Fruit fly (Drosophila melanogaster) whole organism, wandering third instar larva: Measurements from ENCODE around the gene CG18549.

Source experiments
- Abd-B ChIP-seq: fragments of >200 bp; optimal IDR thresholded peaks from 2 replicates; lab custom pipeline; 2017; ENCODE audit warnings: missing biosample characterization, missing genetic modification characterization
- CG32264 ChIP-seq: fragments of 200-800 bp; sonication (Bioruptor generic); optimal IDR thresholded peaks from 2 replicates; lab custom pipeline; 2016; ENCODE audit warnings: missing biosample characterization, missing genetic modification characterization
- CG9705 ChIP-seq: fragments of 200-800 bp; sonication (Bioruptor generic); optimal IDR thresholded peaks from 2 replicates; lab custom pipeline; 2018; ENCODE audit warnings: missing biosample characterization, mild to moderate bottlenecking, missing genetic modification characterization
- CrebA ChIP-seq: fragments of 200-800 bp; sonication (Bioruptor generic); optimal IDR thresholded peaks from 2 replicates; lab custom pipeline; 2016; ENCODE audit warnings: missing biosample characterization, mild to moderate bottlenecking, missing genetic modification characterization, borderline replicate concordance
- Dfd ChIP-seq: fragments of >200 bp; optimal IDR thresholded peaks from 2 replicates; lab custom pipeline; 2017; ENCODE audit warnings: missing biosample characterization, missing genetic modification characterization
- Dif ChIP-seq: fragments of 200-275, 200-300 bp; sonication (Bioruptor generic); optimal IDR thresholded peaks from 2 replicates; lab custom pipeline; 2018; ENCODE audit warnings: missing biosample characterization, missing genetic modification characterization; ENCODE audit not compliant: partially characterized antibody
- GATAd ChIP-seq: sonication (Bioruptor generic); optimal IDR thresholded peaks from 2 replicates; lab custom pipeline; 2016; ENCODE audit warnings: missing biosample characterization, missing genetic modification characterization
- HLH106 ChIP-seq: fragments of 200-800 bp; optimal IDR thresholded peaks from 3 replicates; lab custom pipeline; 2019; ENCODE audit warnings: missing biosample characterization, mild to moderate bottlenecking, missing genetic modification characterization, moderate library complexity
- Hnf4 ChIP-seq: fragments of 200-800 bp; sonication (Bioruptor generic); optimal IDR thresholded peaks from 2 replicates; lab custom pipeline; 2016; ENCODE audit warnings: missing biosample characterization, mild to moderate bottlenecking, missing genetic modification characterization
- Hr78 ChIP-seq: fragments of >200 bp; optimal IDR thresholded peaks from 2 replicates; lab custom pipeline; 2017; ENCODE audit warnings: missing biosample characterization, missing genetic modification characterization
- Hr83 ChIP-seq: fragments of 200-300 bp; sonication (Bioruptor generic); optimal IDR thresholded peaks from 2 replicates; lab custom pipeline; 2016; ENCODE audit warnings: missing biosample characterization, mild to moderate bottlenecking, missing genetic modification characterization, moderate library complexity; ENCODE audit not compliant: poor library complexity, severe bottlenecking
- Jra ChIP-seq: sonication (Bioruptor generic); optimal IDR thresholded peaks from 2 replicates; lab custom pipeline; 2016; ENCODE audit warnings: missing biosample characterization, missing genetic modification characterization
- Mio ChIP-seq: sonication (Bioruptor generic); optimal IDR thresholded peaks from 2 replicates; lab custom pipeline; 2016; ENCODE audit warnings: missing biosample characterization, missing genetic modification characterization
- Myc ChIP-seq: fragments of >200 bp; optimal IDR thresholded peaks from 2 replicates; lab custom pipeline; 2017
- N ChIP-seq: fragments of >200 bp; optimal IDR thresholded peaks from 2 replicates; lab custom pipeline; 2018; ENCODE audit warnings: missing biosample characterization, missing external identifiers, missing genetic modification characterization
- OdsH ChIP-seq: fragments of 200-800 bp; sonication (Bioruptor generic); optimal IDR thresholded peaks from 2 replicates; lab custom pipeline; 2016; ENCODE audit warnings: missing biosample characterization, mild to moderate bottlenecking, missing genetic modification characterization
- Rel ChIP-seq, 2 experiments: fragments of 200-800 bp; sonication (Bioruptor generic) in 1 of 2; optimal IDR thresholded peaks; 2 replicates in 1 of 2; 3 replicates in 1 of 2; lab custom pipeline; 2016 to 2019; ENCODE audit warnings: mild to moderate bottlenecking in 2 of 2, missing biosample characterization in 2 of 2, missing genetic modification characterization in 2 of 2, moderate library complexity in 1 of 2
- Sp1 ChIP-seq: fragments of 200-800 bp; sonication (Bioruptor generic); optimal IDR thresholded peaks from 3 replicates; lab custom pipeline; 2019; ENCODE audit warnings: missing biosample characterization, mild to moderate bottlenecking, missing genetic modification characterization, moderate library complexity
- Vsx2 ChIP-seq: fragments of 200-300, 225-300 bp; sonication (Bioruptor generic); optimal IDR thresholded peaks from 2 replicates; lab custom pipeline; 2018; ENCODE audit warnings: missing biosample characterization, missing genetic modification characterization; ENCODE audit not compliant: partially characterized antibody
- br ChIP-seq: fragments of 200-800 bp; sonication (Bioruptor generic); optimal IDR thresholded peaks from 2 replicates; lab custom pipeline; 2016; ENCODE audit warnings: missing biosample characterization, missing genetic modification characterization
- brk ChIP-seq: fragments of 200-800 bp; sonication (Bioruptor generic); optimal IDR thresholded peaks from 2 replicates; lab custom pipeline; 2016; ENCODE audit warnings: missing biosample characterization, mild to moderate bottlenecking, missing genetic modification characterization
- dl ChIP-seq, 2 experiments: fragments of 175-275, 200-275 bp in 1 of 2; fragments of 200-275 bp in 1 of 2; sonication (Bioruptor generic); optimal IDR thresholded peaks; lab custom pipeline; 2018; ENCODE audit warnings: mild to moderate bottlenecking in 2 of 2, missing biosample characterization in 2 of 2, missing genetic modification characterization in 2 of 2, moderate library complexity in 2 of 2; ENCODE audit not compliant: partially characterized antibody in 2 of 2, insufficient read depth in 1 of 2
- dmrt93B ChIP-seq: fragments of 200-800 bp; sonication (Bioruptor generic); optimal IDR thresholded peaks from 2 replicates; lab custom pipeline; 2018; ENCODE audit warnings: missing biosample characterization, mild to moderate bottlenecking, missing genetic modification characterization
- dsf ChIP-seq: sonication (Bioruptor generic); optimal IDR thresholded peaks from 2 replicates; lab custom pipeline; 2016; ENCODE audit warnings: missing biosample characterization, missing genetic modification characterization, borderline replicate concordance
- ey ChIP-seq: fragments of 200-800 bp; sonication (Bioruptor generic); optimal IDR thresholded peaks from 2 replicates; lab custom pipeline; 2016; ENCODE audit warnings: missing biosample characterization, missing genetic modification characterization
- foxo ChIP-seq, 2 experiments: fragments of 200-800 bp; sonication (Bioruptor generic); optimal IDR thresholded peaks; 2 replicates in 1 of 2; 3 replicates in 1 of 2; lab custom pipeline; 2016 to 2017; ENCODE audit warnings: missing biosample characterization in 2 of 2, missing genetic modification characterization in 2 of 2
- fru ChIP-seq: fragments of 200-800 bp; sonication (Bioruptor generic); optimal IDR thresholded peaks from 3 replicates; lab custom pipeline; 2016; ENCODE audit warnings: missing biosample characterization, mild to moderate bottlenecking, missing genetic modification characterization
- h ChIP-seq: fragments of 200-800 bp; sonication (Bioruptor generic); optimal IDR thresholded peaks from 3 replicates; lab custom pipeline; 2016; ENCODE audit warnings: missing biosample characterization, mild to moderate bottlenecking, missing genetic modification characterization
- jim ChIP-seq: fragments of 175-275, 200-325 bp; sonication (Bioruptor generic); optimal IDR thresholded peaks from 2 replicates; lab custom pipeline; 2016; ENCODE audit warnings: missing biosample characterization, mild to moderate bottlenecking, missing genetic modification characterization
- lola ChIP-seq: fragments of >200 bp; optimal IDR thresholded peaks from 2 replicates; lab custom pipeline; 2017; ENCODE audit warnings: missing biosample characterization, missing genetic modification characterization
- pan ChIP-seq: fragments of >200 bp; optimal IDR thresholded peaks from 2 replicates; lab custom pipeline; 2017
- psq ChIP-seq: fragments of 200-800 bp; sonication (Bioruptor generic); optimal IDR thresholded peaks from 3 replicates; lab custom pipeline; 2017; ENCODE audit warnings: missing biosample characterization, mild to moderate bottlenecking, missing genetic modification characterization, moderate library complexity
- rgr ChIP-seq: fragments of 200-800 bp; sonication (Bioruptor generic); optimal IDR thresholded peaks from 3 replicates; lab custom pipeline; 2016; ENCODE audit warnings: missing biosample characterization, mild to moderate bottlenecking, missing genetic modification characterization
- sage ChIP-seq: fragments of 200-800 bp; sonication (Bioruptor generic); optimal IDR thresholded peaks from 2 replicates; lab custom pipeline; 2016; ENCODE audit warnings: missing biosample characterization, mild to moderate bottlenecking, missing genetic modification characterization
- sv ChIP-seq: fragments of 200-800 bp; sonication (Bioruptor generic); optimal IDR thresholded peaks from 3 replicates; lab custom pipeline; 2016; ENCODE audit warnings: missing biosample characterization, missing genetic modification characterization
- tai ChIP-seq: sonication (Bioruptor generic); optimal IDR thresholded peaks from 2 replicates; lab custom pipeline; 2016; ENCODE audit warnings: missing biosample characterization, missing genetic modification characterization
- usp ChIP-seq: fragments of >200 bp; optimal IDR thresholded peaks from 2 replicates; lab custom pipeline; 2017; ENCODE audit warnings: missing biosample characterization, missing genetic modification characterization
- woc ChIP-seq: sonication (Bioruptor generic); optimal IDR thresholded peaks from 2 replicates; lab custom pipeline; 2016; ENCODE audit warnings: missing biosample characterization, mild to moderate bottlenecking, missing genetic modification characterization

Gene CG18549

dm6 chr3R:12441008-12441606 lies 8.0 kb upstream of the CG18549 start:
- TF ChIP-seq h (peak; percentile 63), Abd-B (GFP tag; lab: Kevin White, UChicago) (no peak), dl (GFP tag; optimal IDR thresholded peaks at IDR 0.05; lab: Kevin White, UChicago; ENCODE audit: insufficient read depth in 1 of 2, partially characterized antibody in 2 of 2) (no peak), N (no peak), sv (GFP tag; lab: Kevin White, UChicago) (no peak), foxo (GFP tag; optimal IDR thresholded peaks at IDR 0.05; lab: Kevin White, UChicago) (peak in 1 of 2 experiments; percentile 16), Hnf4 (GFP tag; lab: Kevin White, UChicago) (peak; percentile 1), Rel (GFP tag; optimal IDR thresholded peaks at IDR 0.05; lab: Kevin White, UChicago) (no peak), Rel (tag; optimal IDR thresholded peaks at IDR 0.05; lab: Kevin White, UChicago) (peak; percentile 95), Hr83 (GFP tag; lab: Kevin White, UChicago) (peak; percentile 55), rgr (GFP tag; lab: Kevin White, UChicago) (peak; percentile 60), Mio (GFP tag; lab: Kevin White, UChicago) (no peak), pan (no peak), tai (GFP tag; lab: Kevin White, UChicago) (no peak), lola (no peak), Vsx2 (GFP tag; lab: Kevin White, UChicago) (no peak), Dif (GFP tag; lab: Kevin White, UChicago) (peak; percentile 11), fru (peak; percentile 20), CG9705 (GFP tag; lab: Kevin White, UChicago) (no peak), Hr78 (no peak), sage (GFP tag; lab: Kevin White, UChicago) (no peak), psq (GFP tag; lab: Kevin White, UChicago) (no peak), woc (peak; percentile 19), Dfd (GFP tag; lab: Kevin White, UChicago) (no peak), br (GFP tag; lab: Kevin White, UChicago) (no peak), OdsH (GFP tag; lab: Kevin White, UChicago) (no peak), dsf (GFP tag; lab: Kevin White, UChicago) (no peak), Sp1 (GFP tag; lab: Kevin White, UChicago) (peak; percentile 31), Myc (lab: Kevin White, UChicago) (no peak), ey (GFP tag; lab: Kevin White, UChicago) (no peak), CrebA (GFP tag; lab: Kevin White, UChicago) (no peak), HLH106 (tag; lab: Kevin White, UChicago) (no peak), dmrt93B (no peak), GATAd (GFP tag; lab: Kevin White, UChicago) (no peak), CG32264 (GFP tag; lab: Kevin White, UChicago) (no peak)

dm6 chr3R:12442601-12443533 lies 6.2 kb upstream of the CG18549 start:
- TF ChIP-seq Myc (lab: Kevin White, UChicago): no peak
- TF ChIP-seq Mio (GFP tag; lab: Kevin White, UChicago): no peak
- TF ChIP-seq woc: peak; percentile 37
- no peak for TF ChIP-seq sage (GFP tag; lab: Kevin White, UChicago)
- no peak for TF ChIP-seq N
- peak; percentile 77 for TF ChIP-seq fru
- no peak for TF ChIP-seq dl (GFP tag; optimal IDR thresholded peaks at IDR 0.05; lab: Kevin White, UChicago; ENCODE audit: insufficient read depth in 1 of 2, partially characterized antibody in 2 of 2)
- peak; percentile 84 for TF ChIP-seq Sp1 (GFP tag; lab: Kevin White, UChicago)
- no peak for TF ChIP-seq Rel (GFP tag; optimal IDR thresholded peaks at IDR 0.05; lab: Kevin White, UChicago)
- no peak for TF ChIP-seq Rel (tag; optimal IDR thresholded peaks at IDR 0.05; lab: Kevin White, UChicago)
- peak; percentile 44 for TF ChIP-seq dmrt93B
- TF ChIP-seq rgr (GFP tag; lab: Kevin White, UChicago): peak; percentile 82
- peak; percentile 79 for TF ChIP-seq HLH106 (tag; lab: Kevin White, UChicago)
- no peak for TF ChIP-seq CG32264 (GFP tag; lab: Kevin White, UChicago)
- TF ChIP-seq jim: no peak
- no peak for TF ChIP-seq Vsx2 (GFP tag; lab: Kevin White, UChicago)
- TF ChIP-seq brk (GFP tag; lab: Kevin White, UChicago): peak; percentile 78
- TF ChIP-seq tai (GFP tag; lab: Kevin White, UChicago): peak; percentile 51
- peak; percentile 64 for TF ChIP-seq br (GFP tag; lab: Kevin White, UChicago)
- no peak for TF ChIP-seq Hr78
- TF ChIP-seq GATAd (GFP tag; lab: Kevin White, UChicago): no peak
- TF ChIP-seq Dif (GFP tag; lab: Kevin White, UChicago): peak; percentile 11
- TF ChIP-seq Dfd (GFP tag; lab: Kevin White, UChicago): no peak
- peak in 1 of 2 experiments; percentile 82 for TF ChIP-seq foxo (GFP tag; optimal IDR thresholded peaks at IDR 0.05; lab: Kevin White, UChicago)
- TF ChIP-seq sv (GFP tag; lab: Kevin White, UChicago): no peak
- peak; percentile 68 for TF ChIP-seq ey (GFP tag; lab: Kevin White, UChicago)
- TF ChIP-seq lola: no peak
- TF ChIP-seq dsf (GFP tag; lab: Kevin White, UChicago): peak; percentile 28
- TF ChIP-seq Jra (GFP tag; lab: Kevin White, UChicago): peak; percentile 63
- no peak for TF ChIP-seq Abd-B (GFP tag; lab: Kevin White, UChicago)
- TF ChIP-seq psq (GFP tag; lab: Kevin White, UChicago): peak; percentile 72
- no peak for TF ChIP-seq usp (GFP tag; lab: Kevin White, UChicago)
- peak; percentile 83 for TF ChIP-seq OdsH (GFP tag; lab: Kevin White, UChicago)
- peak; percentile 45 for TF ChIP-seq CG9705 (GFP tag; lab: Kevin White, UChicago)
- TF ChIP-seq h: peak; percentile 90
- TF ChIP-seq Hr83 (GFP tag; lab: Kevin White, UChicago): peak; percentile 56
- peak; percentile 38 for TF ChIP-seq Hnf4 (GFP tag; lab: Kevin White, UChicago)
- TF ChIP-seq pan: no peak
- no peak for TF ChIP-seq CrebA (GFP tag; lab: Kevin White, UChicago)
